Worm (Caenorhabditis elegans) whole organism, young adult: ENCODE results near the gene srx-28.

Experiments
- Y95B8A.8 ChIP-seq: fragments of 200-800 bp; sonication (Bioruptor generic); IDR thresholded peaks from 2 replicates; pipeline ENCODE4 v1.3.6; 2022; ENCODE audit warnings: missing genetic modification reagents, missing genetic modification characterization, missing compliant biosample characterization
- dpff-1 ChIP-seq: sonication (generic microtip); optimal IDR thresholded peaks from 2 replicates; lab custom pipeline; 2017; ENCODE audit warnings: mild to moderate bottlenecking, missing genetic modification characterization, missing compliant biosample characterization
- egrh-3 ChIP-seq: fragments of 200-800 bp; sonication (Bioruptor generic); IDR thresholded peaks from 2 replicates; pipeline ENCODE4 v1.3.6; 2022; ENCODE audit warnings: missing genetic modification reagents, missing genetic modification characterization, missing compliant biosample characterization
- ets-4 ChIP-seq: fragments of 200-800 bp; sonication (Bioruptor generic); optimal IDR thresholded peaks from 2 replicates; lab custom pipeline; 2018; ENCODE audit warnings: mild to moderate bottlenecking, missing genetic modification characterization, missing compliant biosample characterization
- fkh-3 ChIP-seq: sonication (generic microtip); optimal IDR thresholded peaks from 2 replicates; lab custom pipeline; 2016; ENCODE audit warnings: mild to moderate bottlenecking, missing genetic modification characterization, missing compliant biosample characterization
- nhr-90 ChIP-seq: sonication (generic microtip); optimal IDR thresholded peaks from 2 replicates; lab custom pipeline; 2016; ENCODE audit warnings: missing genotype, mild to moderate bottlenecking, missing genetic modification characterization, missing compliant biosample characterization
- pha-4 ChIP-seq: fragments of 150-350 bp; sonication (generic microtip); optimal IDR thresholded peaks from 2 replicates; lab custom pipeline; 2014; ENCODE audit warnings: missing biosample characterization, missing genetic modification reagents, missing genetic modification characterization

DNA sequence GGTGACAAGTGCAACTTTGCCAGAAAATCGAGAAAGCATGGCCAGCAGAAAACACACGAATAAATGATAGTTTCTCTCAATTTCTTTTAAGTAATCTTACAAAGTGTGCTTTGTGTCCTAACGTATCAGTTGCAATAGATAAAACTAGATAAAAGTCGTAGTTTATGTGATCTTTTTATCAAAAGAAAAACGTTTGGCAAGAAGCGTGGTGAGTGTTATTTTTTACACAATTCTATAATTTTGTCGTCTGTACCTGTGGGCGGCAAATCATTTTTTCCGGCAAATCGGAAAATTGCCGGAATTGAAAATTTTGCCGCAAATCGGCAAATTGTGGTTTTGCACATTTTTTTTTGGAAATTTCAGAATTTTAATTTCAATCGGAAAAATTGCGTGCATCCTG is 10.4 kb upstream of the srx-28 start, which contains the start of gene R05D8.9:
- TF ChIP-seq nhr-90 (tag; lab: Kevin White, UChicago) (no peak), ets-4 (GFP tag; lab: Kevin White, UChicago) (no peak), egrh-3 (no peak), fkh-3 (tag; lab: Kevin White, UChicago) (no peak), pha-4 (no peak), Y95B8A.8 (no peak), dpff-1 (tag; lab: Kevin White, UChicago) (no peak)
